Worm (Caenorhabditis elegans): ENCODE results near the gene T25B9.8.

- TF ChIP-seq T22C8.4 (GFP tag; IDR thresholded peaks at IDR 0.05) (no peak), flt-1 (GFP tag; IDR thresholded peaks at IDR 0.05) (no peak), ref-1 (GFP tag; conservative IDR thresholded peaks at IDR 0.05) (no peak)
Observed at ce11 chrIV:10771296-10771695, 3.3 kb upstream of the T25B9.8 start.
